Worm (Caenorhabditis elegans) whole organism, L1 larva: Measurements from ENCODE around the gene pars-1.

ENCODE experiments used
- C04F5.9 ChIP-seq: sonication (generic microtip); optimal IDR thresholded peaks from 2 replicates; lab custom pipeline; 2016; ENCODE audit warnings: missing genetic modification characterization, missing compliant biosample characterization
- C34B4.2 ChIP-seq: sonication (generic microtip); optimal IDR thresholded peaks from 2 replicates; lab custom pipeline; 2017; ENCODE audit warnings: mild to moderate bottlenecking, missing genetic modification characterization, missing compliant biosample characterization
- aha-1 ChIP-seq: fragments of 150-350 bp; optimal IDR thresholded peaks from 2 replicates; lab custom pipeline; 2014; ENCODE audit warnings: missing biosample characterization, missing genetic modification characterization
- alr-1 ChIP-seq: fragments of 200-800 bp; sonication (Bioruptor generic); optimal IDR thresholded peaks from 2 replicates; lab custom pipeline; 2018; ENCODE audit warnings: borderline replicate concordance, mild to moderate bottlenecking, missing genetic modification characterization, missing compliant biosample characterization
- aly-2 ChIP-seq: fragments of 150-350 bp; optimal IDR thresholded peaks from 2 replicates; lab custom pipeline; 2014; ENCODE audit warnings: missing biosample characterization, missing genetic modification characterization
- ama-1 ChIP-seq: fragments of 150-350 bp; optimal IDR thresholded peaks from 2 replicates; lab custom pipeline; 2014
- blmp-1 ChIP-seq: fragments of 150-350 bp; optimal IDR thresholded peaks from 2 replicates; lab custom pipeline; 2014; ENCODE audit warnings: missing biosample characterization, missing genetic modification characterization
- ceh-63 ChIP-seq: fragments of 200-800 bp; sonication (Bioruptor generic); optimal IDR thresholded peaks from 2 replicates; lab custom pipeline; 2018; ENCODE audit warnings: mild to moderate bottlenecking, missing genetic modification characterization, missing compliant biosample characterization
- ceh-88 ChIP-seq: fragments of 200-800 bp; sonication (Bioruptor generic); IDR thresholded peaks from 2 replicates; pipeline ENCODE4 v1.3.6; 2022; ENCODE audit warnings: missing genetic modification characterization, missing compliant biosample characterization
- ces-1 ChIP-seq: fragments of 150-350 bp; optimal IDR thresholded peaks from 2 replicates; lab custom pipeline; 2014; ENCODE audit warnings: missing biosample characterization, missing genetic modification reagents, missing genetic modification characterization
- dpl-1 ChIP-seq, 3 experiments: fragments of 150-350 bp in 2 of 3; sonication (generic microtip) in 1 of 3; optimal IDR thresholded peaks; 2 replicates each; lab custom pipeline; 2014 to 2017; ENCODE audit warnings: missing biosample characterization in 3 of 3, missing genetic modification characterization in 3 of 3, missing genetic modification reagents in 3 of 3
- efl-1 ChIP-seq, 4 experiments: fragments of 150-350 bp; optimal IDR thresholded peaks in 3 of 4; peaks in 1 of 4; 1 replicate in 1 of 4; 2 replicates in 3 of 4; lab custom pipeline; 2014; ENCODE audit warnings: missing biosample characterization in 2 of 4, missing genetic modification characterization in 2 of 4, missing genetic modification reagents in 2 of 4
- efl-3 ChIP-seq: fragments of 200-800 bp; sonication (Bioruptor generic); optimal IDR thresholded peaks from 2 replicates; lab custom pipeline; 2018; ENCODE audit warnings: mild to moderate bottlenecking, missing genetic modification characterization, missing compliant biosample characterization
- elt-3 ChIP-seq, 6 experiments: fragments of 150-350 bp in 1 of 6; sonication (generic microtip); optimal IDR thresholded peaks; 2 replicates each; lab custom pipeline; 2017 to 2018; ENCODE audit warnings: missing biosample characterization in 6 of 6, missing genetic modification characterization in 6 of 6, inconsistent platforms in 1 of 6
- grh-1 ChIP-seq: fragments of 200-800 bp; sonication (Bioruptor generic); IDR thresholded peaks from 2 replicates; pipeline ENCODE4 v1.3.6; 2022; ENCODE audit warnings: missing genetic modification reagents, missing genetic modification characterization, missing compliant biosample characterization
- hlh-4 ChIP-seq: sonication (generic microtip); optimal IDR thresholded peaks from 2 replicates; lab custom pipeline; 2016; ENCODE audit warnings: mild to moderate bottlenecking, missing genetic modification characterization, missing compliant biosample characterization
- irx-1 ChIP-seq: sonication (generic microtip); optimal IDR thresholded peaks from 2 replicates; lab custom pipeline; 2016; ENCODE audit warnings: missing genetic modification characterization, missing compliant biosample characterization
- isw-1 ChIP-seq: fragments of 200-800 bp; sonication (Bioruptor generic); IDR thresholded peaks from 2 replicates; pipeline ENCODE4 v1.3.6; 2022; ENCODE audit warnings: missing genetic modification characterization, missing compliant biosample characterization
- jun-1 ChIP-seq: fragments of 150-350 bp; optimal IDR thresholded peaks from 2 replicates; lab custom pipeline; 2014; ENCODE audit warnings: missing biosample characterization, missing genetic modification reagents, missing genetic modification characterization
- lin-13 ChIP-seq: fragments of 150-350 bp; optimal IDR thresholded peaks from 2 replicates; lab custom pipeline; 2014; ENCODE audit warnings: missing biosample characterization, missing genetic modification reagents, missing genetic modification characterization
- lin-14 ChIP-seq: fragments of 200-800 bp; sonication (Bioruptor generic); optimal IDR thresholded peaks from 2 replicates; lab custom pipeline; 2018; ENCODE audit warnings: mild to moderate bottlenecking, missing genetic modification characterization, moderate library complexity, missing compliant biosample characterization
- lin-15B ChIP-seq: fragments of 150-350 bp; sonication (generic microtip); optimal IDR thresholded peaks from 3 replicates; lab custom pipeline; 2014; ENCODE audit warnings: missing biosample characterization, missing genetic modification characterization
- lin-35 ChIP-seq, 2 experiments: fragments of 150-350 bp; optimal IDR thresholded peaks; 2 replicates each; lab custom pipeline; 2014; ENCODE audit warnings: missing biosample characterization in 2 of 2, missing genetic modification characterization in 2 of 2, missing genetic modification reagents in 2 of 2
- lin-39 ChIP-seq: fragments of 150-350 bp; optimal IDR thresholded peaks from 2 replicates; lab custom pipeline; 2014; ENCODE audit warnings: missing biosample characterization, missing genetic modification reagents, missing genetic modification characterization
- lir-3 ChIP-seq: sonication (generic microtip); optimal IDR thresholded peaks from 2 replicates; lab custom pipeline; 2016; ENCODE audit warnings: mild to moderate bottlenecking, missing genetic modification characterization, moderate library complexity, missing compliant biosample characterization; ENCODE audit not compliant: poor library complexity
- mab-9 ChIP-seq: fragments of 200-800 bp; sonication (Bioruptor generic); IDR thresholded peaks from 2 replicates; pipeline ENCODE4 v1.3.6; 2022; ENCODE audit warnings: missing genetic modification reagents, missing genetic modification characterization, missing compliant biosample characterization
- mdl-1 ChIP-seq, 2 experiments: fragments of 150-350 bp; optimal IDR thresholded peaks; 2 replicates each; lab custom pipeline; 2014 to 2017; ENCODE audit warnings: missing biosample characterization in 2 of 2, missing genetic modification characterization in 2 of 2, inconsistent platforms in 1 of 2
- mep-1 ChIP-seq: fragments of 150-350 bp; optimal IDR thresholded peaks from 2 replicates; lab custom pipeline; 2014; ENCODE audit warnings: missing biosample characterization, missing genetic modification characterization
- nhr-12 ChIP-seq: sonication (generic microtip); optimal IDR thresholded peaks from 2 replicates; lab custom pipeline; 2017; ENCODE audit warnings: missing biosample characterization, missing genetic modification characterization
- nhr-19 ChIP-seq: fragments of 200-800 bp; sonication (Bioruptor generic); conservative IDR thresholded peaks from 2 replicates; pipeline ENCODE4 v1.3.6; 2022; ENCODE audit warnings: missing genetic modification characterization, missing compliant biosample characterization
- nhr-28 ChIP-seq: fragments of 150-350 bp; optimal IDR thresholded peaks from 2 replicates; lab custom pipeline; 2014; ENCODE audit warnings: missing biosample characterization, missing genetic modification characterization
- nhr-47 ChIP-seq: sonication (generic microtip); optimal IDR thresholded peaks from 2 replicates; lab custom pipeline; 2016; ENCODE audit warnings: mild to moderate bottlenecking, missing genetic modification characterization, moderate library complexity, missing compliant biosample characterization
- nhr-71 ChIP-seq: sonication (generic microtip); optimal IDR thresholded peaks from 2 replicates; lab custom pipeline; 2016; ENCODE audit warnings: mild to moderate bottlenecking, missing genetic modification characterization, moderate library complexity, missing compliant biosample characterization
- nhr-84 ChIP-seq: sonication (generic microtip); optimal IDR thresholded peaks from 2 replicates; lab custom pipeline; 2017; ENCODE audit warnings: missing biosample characterization, missing genetic modification characterization
- nhr-85 ChIP-seq: sonication (generic microtip); peaks from one replicate; lab custom pipeline; 2016; ENCODE audit warnings: missing genetic modification characterization, inconsistent platforms, missing compliant biosample characterization
- nhr-90 ChIP-seq: sonication (generic microtip); optimal IDR thresholded peaks from 2 replicates; lab custom pipeline; 2016; ENCODE audit warnings: mild to moderate bottlenecking, missing genetic modification characterization, missing compliant biosample characterization; ENCODE audit not compliant: poor library complexity
- pax-3 ChIP-seq: fragments of 200-800 bp; sonication (Bioruptor generic); optimal IDR thresholded peaks from 2 replicates; lab custom pipeline; 2018; ENCODE audit warnings: mild to moderate bottlenecking, missing genetic modification characterization, moderate library complexity, missing compliant biosample characterization
- skn-1 ChIP-seq: fragments of 150-350 bp; optimal IDR thresholded peaks from 2 replicates; lab custom pipeline; 2014; ENCODE audit warnings: missing biosample characterization, missing genetic modification characterization
- snpc-4 ChIP-seq: fragments of 150-350 bp; optimal IDR thresholded peaks from 2 replicates; lab custom pipeline; 2014; ENCODE audit warnings: missing biosample characterization, missing genetic modification characterization
- sup-37 ChIP-seq: fragments of 200-800 bp; sonication (Bioruptor generic); optimal IDR thresholded peaks from 2 replicates; lab custom pipeline; 2018; ENCODE audit warnings: mild to moderate bottlenecking, missing genetic modification characterization, missing compliant biosample characterization
- swsn-7 ChIP-seq: sonication (generic microtip); optimal IDR thresholded peaks from 2 replicates; lab custom pipeline; 2016; ENCODE audit warnings: missing genetic modification characterization, missing compliant biosample characterization
- tbx-2 ChIP-seq: sonication (generic microtip); optimal IDR thresholded peaks from 2 replicates; lab custom pipeline; 2016; ENCODE audit warnings: missing genetic modification characterization, missing compliant biosample characterization
- unc-30 ChIP-seq: sonication (generic microtip); optimal IDR thresholded peaks from 2 replicates; lab custom pipeline; 2017; ENCODE audit warnings: missing biosample characterization, missing genetic modification characterization
- unc-62 ChIP-seq: fragments of 150-350 bp; optimal IDR thresholded peaks from 2 replicates; lab custom pipeline; 2014; ENCODE audit warnings: missing biosample characterization, missing genetic modification reagents, missing genetic modification characterization
- unc-86 ChIP-seq: sonication (generic microtip); optimal IDR thresholded peaks from 2 replicates; lab custom pipeline; 2016; ENCODE audit warnings: missing genetic modification characterization, missing compliant biosample characterization
- vab-15 ChIP-seq: sonication (generic microtip); optimal IDR thresholded peaks from 2 replicates; lab custom pipeline; 2017; ENCODE audit warnings: missing genotype, mild to moderate bottlenecking, missing genetic modification characterization, missing compliant biosample characterization
- xbp-1 ChIP-seq: sonication (generic microtip); optimal IDR thresholded peaks from 2 replicates; lab custom pipeline; 2016; ENCODE audit warnings: missing genetic modification characterization, missing compliant biosample characterization
- zip-4 ChIP-seq: fragments of 200-800 bp; sonication (Bioruptor generic); optimal IDR thresholded peaks from 2 replicates; lab custom pipeline; 2018; ENCODE audit warnings: mild to moderate bottlenecking, missing genetic modification characterization, moderate library complexity, missing compliant biosample characterization
- ztf-11 ChIP-seq, 2 experiments: sonication (generic microtip); optimal IDR thresholded peaks; 2 replicates each; lab custom pipeline; 2016 to 2017; ENCODE audit warnings: missing genetic modification characterization in 2 of 2, missing biosample characterization in 1 of 2, missing compliant biosample characterization in 1 of 2

Gene pars-1

ce11 chrIII:7271083-7271482, 32.3 kb downstream of the pars-1 start:
- TF ChIP-seq nhr-90 (tag; lab: Kevin White, UChicago) (no peak), nhr-71 (peak; percentile 9), efl-1 (optimal IDR thresholded peaks at IDR 0.05; lab: Kevin White, UChicago) (no peak), efl-1 (GFP tag; optimal IDR thresholded peaks at IDR 0.05 in 1 of 2; lab: Kevin White, UChicago) (peak; percentile 4 to 40), elt-3 (tag; optimal IDR thresholded peaks at IDR 0.05; lab: Kevin White, UChicago) (peak in 1 of 6 experiments; percentile 53), lin-35 (GFP tag; optimal IDR thresholded peaks at IDR 0.05; lab: Kevin White, UChicago) (peak in 1 of 2 experiments; percentile 47), skn-1 (peak; percentile 19), aha-1 (tag; lab: Kevin White, UChicago) (no peak), lin-14 (GFP tag; lab: Kevin White, UChicago) (peak; percentile 34), nhr-84 (no peak)
- TF ChIP-seq, all 84 proteins: peak for 6

- no peak for TF ChIP-seq hlh-4
- no peak for TF ChIP-seq unc-30 (tag; lab: Kevin White, UChicago)
- peak in 1 of 2 experiments; percentile 87 for TF ChIP-seq mdl-1 (tag; optimal IDR thresholded peaks at IDR 0.05; lab: Kevin White, UChicago)
- TF ChIP-seq ces-1 (GFP tag; lab: Kevin White, UChicago): no peak
- peak; percentile 44 for TF ChIP-seq xbp-1 (tag; lab: Kevin White, UChicago)
- peak; percentile 68 for TF ChIP-seq nhr-19 (GFP tag; lab: Robert Waterston, UW)
- 0 out of 2 replicates have a peak, but pooled peaks have one; percentile 32 for TF ChIP-seq ceh-88 (GFP tag; lab: Robert Waterston, UW)
- peak; percentile 60 for TF ChIP-seq grh-1 (GFP tag; lab: Robert Waterston, UW)
- TF ChIP-seq mep-1 (tag; lab: Kevin White, UChicago): peak; percentile 87
- TF ChIP-seq lir-3 (tag; lab: Kevin White, UChicago): peak; percentile 56
- no peak for TF ChIP-seq nhr-12 (tag; lab: Kevin White, UChicago)
- peak; percentile 41 for TF ChIP-seq swsn-7 (tag; lab: Kevin White, UChicago)
- peak; percentile 39 for TF ChIP-seq tbx-2 (tag; lab: Kevin White, UChicago)
- peak; percentile 62 for TF ChIP-seq lin-13 (GFP tag; lab: Kevin White, UChicago)
- no peak for TF ChIP-seq nhr-28 (tag; lab: Kevin White, UChicago)
- TF ChIP-seq snpc-4 (tag; lab: Kevin White, UChicago): peak; percentile 2
- no peak for TF ChIP-seq unc-62 (GFP tag; lab: Kevin White, UChicago)
- TF ChIP-seq lin-15B: no peak
- peak; percentile 24 for TF ChIP-seq irx-1 (tag; lab: Kevin White, UChicago)
- peak; percentile 57 for TF ChIP-seq nhr-90 (tag; lab: Kevin White, UChicago)
- no peak for TF ChIP-seq mab-9 (GFP tag; lab: Robert Waterston, UW)
- peak; percentile 65 for TF ChIP-seq skn-1
- TF ChIP-seq unc-86 (tag; lab: Kevin White, UChicago): peak; percentile 50
- no peak for TF ChIP-seq alr-1 (tag; lab: Kevin White, UChicago)
- no peak for TF ChIP-seq lin-39 (tag; lab: Kevin White, UChicago)
- peak; percentile 36 to 67 for TF ChIP-seq lin-35 (GFP tag; optimal IDR thresholded peaks at IDR 0.05; lab: Kevin White, UChicago)
- TF ChIP-seq dpl-1 (GFP tag; optimal IDR thresholded peaks at IDR 0.05; lab: Kevin White, UChicago): peak; percentile 24 to 58 (median 58)
- TF ChIP-seq ceh-63 (GFP tag; lab: Kevin White, UChicago): no peak
- no peak for TF ChIP-seq C34B4.2
- no peak for TF ChIP-seq aly-2
- no peak for TF ChIP-seq zip-4 (GFP tag; lab: Kevin White, UChicago)
- TF ChIP-seq ama-1 (lab: Kevin White, UChicago): no peak
- TF ChIP-seq sup-37 (GFP tag; lab: Kevin White, UChicago): no peak
- peak; percentile 55 for TF ChIP-seq nhr-47 (tag; lab: Kevin White, UChicago)
- TF ChIP-seq nhr-85 (tag; lab: Kevin White, UChicago): peak; percentile 92
- peak; percentile 41 for TF ChIP-seq pax-3 (tag; lab: Kevin White, UChicago)
- TF ChIP-seq vab-15 (tag; lab: Kevin White, UChicago): no peak
- TF ChIP-seq efl-3 (GFP tag; lab: Kevin White, UChicago): peak; percentile 4
- TF ChIP-seq nhr-71: peak; percentile 84
- peak; percentile 9 for TF ChIP-seq jun-1 (tag; lab: Kevin White, UChicago)
- TF ChIP-seq blmp-1 (tag; lab: Kevin White, UChicago): peak; percentile 29
- TF ChIP-seq ztf-11 (tag; optimal IDR thresholded peaks at IDR 0.05; lab: Kevin White, UChicago): peak in 1 of 2 experiments; percentile 58
- TF ChIP-seq isw-1 (GFP tag; lab: Robert Waterston, UW): no peak
- TF ChIP-seq lin-14 (GFP tag; lab: Kevin White, UChicago): peak; percentile 93
- TF ChIP-seq C04F5.9: no peak
- peak in 1 of 6 experiments; percentile 6 for TF ChIP-seq elt-3 (tag; optimal IDR thresholded peaks at IDR 0.05; lab: Kevin White, UChicago)
These were observed 33.3 kb downstream of the pars-1 start for ce11 chrIII:7272088-7272487.
